Fruit fly (Drosophila melanogaster) whole organism, embryonic: Measurements from ENCODE around the gene Cdk1.

Experiments used
- Bdp1 ChIP-seq: fragments of 200-800 bp; sonication (Bioruptor generic); optimal IDR thresholded peaks from 3 replicates; lab custom pipeline; 2016; ENCODE audit warnings: missing biosample characterization, missing genetic modification characterization
- CG10267 ChIP-seq: fragments of 200-800 bp; sonication (Bioruptor generic); optimal IDR thresholded peaks from 2 replicates; lab custom pipeline; 2018; ENCODE audit warnings: missing biosample characterization, mild to moderate bottlenecking, missing genetic modification characterization, moderate library complexity
- CG10565 ChIP-seq: fragments of 200-800 bp; sonication (Bioruptor generic); optimal IDR thresholded peaks from 3 replicates; lab custom pipeline; 2016; ENCODE audit warnings: missing biosample characterization, mild to moderate bottlenecking, missing genetic modification characterization
- CG11456 ChIP-seq: fragments of 200-800 bp; sonication (Bioruptor generic); IDR thresholded peaks from 3 replicates; pipeline ENCODE4 v1.3.6; 2022; ENCODE audit warnings: missing biosample characterization, missing genetic modification characterization
- CG11560 ChIP-seq: fragments of 200-800 bp; sonication (Bioruptor generic); IDR thresholded peaks from 3 replicates; pipeline ENCODE4 v1.3.6; 2022; ENCODE audit warnings: missing biosample characterization, missing genetic modification characterization
- CG12219 ChIP-seq: fragments of 200-800 bp; sonication (Bioruptor generic); optimal IDR thresholded peaks from 3 replicates; lab custom pipeline; 2018; ENCODE audit warnings: missing biosample characterization, mild to moderate bottlenecking, missing genetic modification characterization
- CG13287 ChIP-seq: fragments of 200-800 bp; sonication (Bioruptor generic); IDR thresholded peaks from 2 replicates; pipeline ENCODE4 v1.3.6; 2022; ENCODE audit warnings: missing biosample characterization, missing genetic modification characterization; ENCODE audit not compliant: partially characterized antibody
- CG14710 ChIP-seq: fragments of 200-800 bp; sonication (Bioruptor generic); optimal IDR thresholded peaks from 3 replicates; lab custom pipeline; 2019; ENCODE audit warnings: missing biosample characterization, mild to moderate bottlenecking, missing genetic modification characterization, moderate library complexity
- CG15011 ChIP-seq: fragments of 200-800 bp; sonication (Bioruptor generic); optimal IDR thresholded peaks from 3 replicates; lab custom pipeline; 2018; ENCODE audit warnings: missing biosample characterization, mild to moderate bottlenecking, missing genetic modification characterization
- CG1603 ChIP-seq: fragments of 200-800 bp; sonication (Bioruptor generic); optimal IDR thresholded peaks from 2 replicates; lab custom pipeline; 2019; ENCODE audit warnings: missing biosample characterization, mild to moderate bottlenecking, missing genetic modification characterization, moderate library complexity
- CG16813 ChIP-seq: fragments of 200-800 bp; sonication (Bioruptor generic); IDR thresholded peaks from 3 replicates; pipeline ENCODE4 v1.3.6; 2022; ENCODE audit warnings: missing biosample characterization, missing genetic modification characterization; ENCODE audit not compliant: partially characterized antibody
- CG33213 ChIP-seq: fragments of 200-800 bp; sonication (Bioruptor generic); optimal IDR thresholded peaks from 3 replicates; lab custom pipeline; 2016; ENCODE audit warnings: missing biosample characterization, missing genetic modification characterization
- CG33557 ChIP-seq: fragments of 200-800 bp; sonication (Bioruptor generic); optimal IDR thresholded peaks from 2 replicates; lab custom pipeline; 2019; ENCODE audit warnings: missing biosample characterization, mild to moderate bottlenecking, missing genetic modification characterization, moderate library complexity
- CG4730 ChIP-seq: fragments of 200-800 bp; sonication (Bioruptor generic); IDR thresholded peaks from 2 replicates; pipeline ENCODE4 v1.3.6; 2022; ENCODE audit warnings: missing biosample characterization, missing genetic modification characterization
- CG4820 ChIP-seq: fragments of 200-800 bp; sonication (Bioruptor generic); optimal IDR thresholded peaks from 3 replicates; lab custom pipeline; 2016; ENCODE audit warnings: missing biosample characterization, missing genetic modification characterization
- CG6689 ChIP-seq: fragments of 200-800 bp; sonication (Bioruptor generic); IDR thresholded peaks from 2 replicates; pipeline ENCODE4 v1.3.6; 2022; ENCODE audit warnings: missing biosample characterization, missing genetic modification characterization
- CG7357 ChIP-seq: fragments of 200-800 bp; sonication (Bioruptor generic); IDR thresholded peaks from 3 replicates; pipeline ENCODE4 v1.3.6; 2022; ENCODE audit warnings: missing biosample characterization, missing genetic modification characterization
- CG7372 ChIP-seq: fragments of 200-800 bp; sonication (Bioruptor generic); IDR thresholded peaks from 2 replicates; pipeline ENCODE4 v1.3.6; 2022; ENCODE audit warnings: missing biosample characterization, missing genetic modification characterization
- CG7745 ChIP-seq: fragments of 200-800 bp; sonication (Bioruptor generic); optimal IDR thresholded peaks from 2 replicates; lab custom pipeline; 2018; ENCODE audit warnings: missing biosample characterization, mild to moderate bottlenecking, missing genetic modification characterization, moderate library complexity
- CG8388 ChIP-seq: fragments of 200-800 bp; sonication (Bioruptor generic); optimal IDR thresholded peaks from 2 replicates; lab custom pipeline; 2019; ENCODE audit warnings: missing biosample characterization, mild to moderate bottlenecking, missing genetic modification characterization, moderate library complexity
- Dll ChIP-seq: fragments of 200-800 bp; sonication (Bioruptor generic); IDR thresholded peaks from 4 replicates; pipeline ENCODE4 v1.3.6; 2022; ENCODE audit warnings: missing biosample characterization, missing genetic modification characterization; ENCODE audit not compliant: partially characterized antibody
- Dref ChIP-seq: fragments of 200-800 bp; sonication (Bioruptor generic); IDR thresholded peaks from 2 replicates; pipeline ENCODE4 v1.3.6; 2022; ENCODE audit warnings: missing biosample characterization, missing genetic modification characterization
- Fer2 ChIP-seq: fragments of 200-800 bp; sonication (Bioruptor generic); optimal IDR thresholded peaks from 2 replicates; lab custom pipeline; 2018; ENCODE audit warnings: missing biosample characterization, mild to moderate bottlenecking, missing genetic modification characterization, moderate library complexity
- HLH4C ChIP-seq: fragments of 200-800 bp; sonication (Bioruptor generic); IDR thresholded peaks from 3 replicates; pipeline ENCODE4 v1.3.6; 2022; ENCODE audit warnings: missing biosample characterization, missing genetic modification characterization; ENCODE audit not compliant: partially characterized antibody
- MESR4 ChIP-seq: fragments of 200-800 bp; sonication (Bioruptor generic); optimal IDR thresholded peaks from 2 replicates; lab custom pipeline; 2018; ENCODE audit warnings: missing biosample characterization, mild to moderate bottlenecking, missing genetic modification characterization, moderate library complexity
- Med ChIP-seq: fragments of 200-800 bp; sonication (Bioruptor generic); peaks from one replicate; lab custom pipeline; 2016; ENCODE audit warnings: missing biosample characterization, missing genetic modification characterization, mild to moderate bottlenecking, inconsistent platforms, moderate library complexity
- Scr ChIP-seq: fragments of 200-800 bp; sonication (Bioruptor generic); IDR thresholded peaks from 2 replicates; pipeline ENCODE4 v1.3.6; 2022; ENCODE audit warnings: missing biosample characterization, missing genetic modification characterization; ENCODE audit not compliant: partially characterized antibody
- Xrp1 ChIP-seq: fragments of 200-800 bp; sonication (Bioruptor generic); IDR thresholded peaks from 2 replicates; pipeline ENCODE4 v1.3.6; 2022; ENCODE audit warnings: missing biosample characterization, missing genetic modification characterization
- ato ChIP-seq: fragments of 200-800 bp; sonication (Bioruptor generic); IDR thresholded peaks from 2 replicates; pipeline ENCODE4 v1.3.6; 2022; ENCODE audit warnings: missing biosample characterization, missing genetic modification characterization; ENCODE audit not compliant: partially characterized antibody
- chif ChIP-seq, 2 experiments: fragments of 200-800 bp; sonication (Bioruptor generic); optimal IDR thresholded peaks; 3 replicates each; lab custom pipeline; 2016; ENCODE audit warnings: missing biosample characterization in 2 of 2, missing genetic modification characterization in 2 of 2
- chn ChIP-seq: fragments of 200-800 bp; sonication (Bioruptor generic); optimal IDR thresholded peaks from 2 replicates; lab custom pipeline; 2016; ENCODE audit warnings: missing biosample characterization, missing genetic modification characterization
- crp ChIP-seq, 2 experiments: fragments of 200-800 bp; sonication (Bioruptor generic); optimal IDR thresholded peaks; 2 replicates in 1 of 2; 3 replicates in 1 of 2; lab custom pipeline; 2017; ENCODE audit warnings: missing biosample characterization in 2 of 2, missing genetic modification characterization in 2 of 2, mild to moderate bottlenecking in 1 of 2, moderate library complexity in 1 of 2
- gfzf ChIP-seq: fragments of 200-800 bp; sonication (Bioruptor generic); optimal IDR thresholded peaks from 2 replicates; lab custom pipeline; 2016; ENCODE audit warnings: missing biosample characterization, mild to moderate bottlenecking, missing genetic modification characterization, moderate library complexity
- knrl ChIP-seq: fragments of 200-800 bp; sonication (Bioruptor generic); IDR thresholded peaks from 3 replicates; pipeline ENCODE4 v1.3.6; 2022; ENCODE audit warnings: missing biosample characterization, missing genetic modification characterization; ENCODE audit not compliant: partially characterized antibody
- lola ChIP-seq, 3 experiments: fragments of >200 bp in 2 of 3; fragments of 200-800 bp in 1 of 3; sonication (Bioruptor generic) in 1 of 3; optimal IDR thresholded peaks; 2 replicates each; lab custom pipeline; 2017 to 2019; ENCODE audit warnings: missing biosample characterization in 3 of 3, missing genetic modification characterization in 3 of 3, mild to moderate bottlenecking in 1 of 3, moderate library complexity in 1 of 3
- pan ChIP-seq, 4 experiments: fragments of >200 bp in 3 of 4; fragments of 200-800 bp in 1 of 4; sonication (Bioruptor generic) in 1 of 4; optimal IDR thresholded peaks in 3 of 4; IDR thresholded peaks in 1 of 4; 2 replicates each; pipeline versions ENCODE4 v1.3.6 to Lab custom; 2017 to 2022; ENCODE audit warnings: missing biosample characterization in 2 of 4, missing genetic modification characterization in 2 of 4, mixed read lengths in 1 of 4
- phol ChIP-seq: fragments of 200-800 bp; sonication (Bioruptor generic); optimal IDR thresholded peaks from 3 replicates; lab custom pipeline; 2018; ENCODE audit warnings: missing biosample characterization, mild to moderate bottlenecking, missing genetic modification characterization, moderate library complexity
- pzg ChIP-seq: fragments of 200-800 bp; sonication (Bioruptor generic); optimal IDR thresholded peaks from 3 replicates; lab custom pipeline; 2018; ENCODE audit warnings: missing biosample characterization, mild to moderate bottlenecking, missing genetic modification characterization, moderate library complexity
- repo ChIP-seq: fragments of 200-800 bp; sonication (Bioruptor generic); optimal IDR thresholded peaks from 2 replicates; lab custom pipeline; 2016; ENCODE audit warnings: missing biosample characterization, missing genetic modification characterization
- sens ChIP-seq: fragments of 200-800 bp; sonication (Bioruptor generic); peaks from one replicate; lab custom pipeline; 2016; ENCODE audit warnings: missing biosample characterization, missing genetic modification characterization
- sna ChIP-seq: fragments of 200-800 bp; sonication (Bioruptor generic); IDR thresholded peaks from 2 replicates; pipeline ENCODE4 v1.3.6; 2022; ENCODE audit warnings: missing biosample characterization, missing genetic modification characterization; ENCODE audit not compliant: partially characterized antibody
- tgo ChIP-seq: fragments of 200-800 bp; sonication (Bioruptor generic); IDR thresholded peaks from 3 replicates; pipeline ENCODE4 v1.3.6; 2022; ENCODE audit warnings: missing biosample characterization, missing genetic modification characterization
- ttk ChIP-seq: fragments of 200-800 bp; sonication (Bioruptor generic); IDR thresholded peaks from 2 replicates; pipeline ENCODE4 v2.1.2; 2022; ENCODE audit warnings: missing biosample characterization, missing genetic modification characterization
- wek ChIP-seq: fragments of 200-800 bp; sonication (Bioruptor generic); optimal IDR thresholded peaks from 3 replicates; lab custom pipeline; 2018; ENCODE audit warnings: missing biosample characterization, mild to moderate bottlenecking, missing genetic modification characterization, moderate library complexity
- zen2 ChIP-seq: fragments of 200-800 bp; sonication (Bioruptor generic); IDR thresholded peaks from 3 replicates; pipeline ENCODE4 v1.3.6; 2022; ENCODE audit warnings: missing biosample characterization, missing genetic modification characterization; ENCODE audit not compliant: partially characterized antibody

Gene Cdk1

DNA sequence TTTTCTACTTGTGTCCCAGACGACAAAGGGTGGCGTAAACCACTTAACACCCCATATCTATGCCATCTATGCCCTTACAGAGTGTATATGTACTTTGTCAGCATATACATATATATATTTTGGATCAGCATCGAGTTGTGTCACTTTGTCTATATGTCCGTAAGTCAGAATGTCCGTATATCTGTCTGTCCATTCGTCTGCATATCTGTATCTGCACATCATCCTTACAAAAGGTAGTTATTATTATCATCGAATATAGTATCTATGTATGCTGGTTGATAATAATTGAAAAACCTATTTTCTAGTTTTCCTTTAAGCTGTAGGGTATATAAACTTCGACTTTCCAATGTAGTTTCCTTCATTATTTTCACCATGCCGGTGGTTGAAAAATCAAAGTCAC, 34.9 kb downstream of the Cdk1 start (continued):
- peak; percentile 45 for TF ChIP-seq phol (tag; lab: Kevin White, UChicago)
- TF ChIP-seq CG4730 (GFP tag; lab: Robert Waterston, UW): 0 out of 2 replicates have a peak, but pooled peaks have one; percentile 9
- TF ChIP-seq Xrp1 (GFP tag; lab: Robert Waterston, UW): peak; percentile 39; the same call in 1 of the 2 replicates
- peak; percentile 25 for TF ChIP-seq CG10267 (tag; lab: Kevin White, UChicago)
- no peak for TF ChIP-seq repo (GFP tag; lab: Kevin White, UChicago)
- TF ChIP-seq CG7357 (GFP tag; lab: Robert Waterston, UW): 0 out of 3 replicates have a peak, but pooled peaks have one; percentile 17
- peak; percentile 3 for TF ChIP-seq chn (GFP tag; lab: Kevin White, UChicago)
- no peak for TF ChIP-seq Bdp1 (GFP tag; lab: Kevin White, UChicago)
- peak; percentile 28 for TF ChIP-seq CG33557 (GFP tag; lab: Kevin White, UChicago)
- no peak for TF ChIP-seq CG10565 (GFP tag; lab: Kevin White, UChicago)
- TF ChIP-seq tgo (GFP tag; lab: Robert Waterston, UW): peak; percentile 36; the same call in 1 of the 3 replicates
- peak; percentile 29 for TF ChIP-seq CG12219 (GFP tag; lab: Kevin White, UChicago)
- peak; percentile 38; the same call in 1 of the 2 replicates for TF ChIP-seq CG6689
- TF ChIP-seq chif (GFP tag; optimal IDR thresholded peaks at IDR 0.05; lab: Kevin White, UChicago): peak in 1 of 2 experiments; percentile 2
- no peak for TF ChIP-seq CG11560 (tag; lab: Robert Waterston, UW)
- peak in 1 of 3 experiments; percentile 79 for TF ChIP-seq lola (GFP tag; optimal IDR thresholded peaks at IDR 0.05; lab: Kevin White, UChicago)
- TF ChIP-seq pan (optimal IDR thresholded peaks at IDR 0.05; lab: Kevin White, UChicago): no peak
- TF ChIP-seq pan (GFP tag; optimal IDR thresholded peaks at IDR 0.05 in 1 of 2, IDR thresholded peaks at IDR 0.05 in 1 of 2): no peak
- TF ChIP-seq, all 482 proteins: peak for 51

DNA sequence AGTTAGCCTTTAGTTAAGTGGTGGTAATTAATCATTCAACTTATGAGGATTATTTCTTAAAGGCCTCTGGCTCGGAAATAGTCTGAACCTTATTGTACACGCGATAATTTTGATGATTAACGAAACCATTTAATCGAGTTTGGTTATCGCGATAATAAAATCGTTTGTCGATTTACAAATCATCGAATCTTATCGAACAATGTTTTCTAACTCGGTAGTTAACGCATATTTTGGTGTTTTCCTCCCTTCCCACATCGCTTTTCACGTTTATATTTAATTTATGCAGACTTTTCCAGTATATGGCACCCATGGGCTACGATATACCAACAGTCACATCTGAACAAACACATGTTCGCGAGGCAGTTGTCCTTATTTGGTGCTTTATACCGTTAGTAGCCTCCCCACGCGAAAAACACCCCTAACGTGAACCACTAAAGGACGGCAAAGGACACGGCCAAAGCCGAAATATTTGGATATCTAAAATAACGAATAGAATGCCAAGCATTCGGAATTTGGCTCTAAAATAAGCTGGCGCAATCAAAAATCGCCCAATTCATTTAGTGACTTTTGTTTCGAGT, 41.9 kb downstream of the Cdk1 start, which contains the start of gene Frmd5:
Gene Frmd5 (plus strand): TSS at position 414 of the 578 bp plus-strand sequence.
- TF ChIP-seq Fer2 (tag; lab: Kevin White, UChicago): no peak
- no peak for TF ChIP-seq ttk (GFP tag; lab: Robert Waterston, UW)
- 0 out of 2 replicates have a peak, but pooled peaks have one; percentile 29 for TF ChIP-seq ato (GFP tag; lab: Robert Waterston, UW)
- TF ChIP-seq knrl (GFP tag; lab: Robert Waterston, UW): 0 out of 3 replicates have a peak, but pooled peaks have one; percentile 25
- TF ChIP-seq gfzf (GFP tag; lab: Kevin White, UChicago): peak; percentile 46
- peak; percentile 34 for TF ChIP-seq Dref (GFP tag; lab: Robert Waterston, UW)
- TF ChIP-seq zen2 (GFP tag; lab: Robert Waterston, UW): 0 out of 3 replicates have a peak, but pooled peaks have one; percentile 28
- TF ChIP-seq CG16813 (GFP tag; lab: Robert Waterston, UW): peak; percentile 63; the same call in 1 of the 3 replicates
- TF ChIP-seq crp (GFP tag; optimal IDR thresholded peaks at IDR 0.05; lab: Kevin White, UChicago): peak in 1 of 2 experiments; percentile 54
- TF ChIP-seq HLH4C (GFP tag; lab: Robert Waterston, UW): peak; percentile 62
- TF ChIP-seq sens: no peak
- peak; percentile 44; the same call in 1 of the 2 replicates for TF ChIP-seq sna
- TF ChIP-seq CG11456 (GFP tag; lab: Robert Waterston, UW): no peak
- peak; percentile 62 for TF ChIP-seq CG13287 (GFP tag; lab: Robert Waterston, UW)
- TF ChIP-seq Dll (GFP tag; lab: Robert Waterston, UW): peak; percentile 66; the same call in 2 of the 4 replicates
- peak; percentile 5 for TF ChIP-seq CG8388 (GFP tag; lab: Kevin White, UChicago)
- TF ChIP-seq wek (GFP tag; lab: Kevin White, UChicago): peak; percentile 91
- TF ChIP-seq Scr: peak; percentile 54
- peak; percentile 23 for TF ChIP-seq Med (GFP tag; lab: Kevin White, UChicago)
- peak; percentile 6 for TF ChIP-seq MESR4
- TF ChIP-seq CG33213: no peak
- peak; percentile 5 for TF ChIP-seq CG1603 (tag; lab: Kevin White, UChicago)
- no peak for TF ChIP-seq CG4820 (GFP tag; lab: Kevin White, UChicago)
- peak; percentile 22 for TF ChIP-seq pzg (GFP tag; lab: Kevin White, UChicago)
- no peak for TF ChIP-seq CG7745 (tag; lab: Kevin White, UChicago)
- no peak for TF ChIP-seq CG14710
- TF ChIP-seq CG7372 (GFP tag; lab: Robert Waterston, UW): no peak
- no peak for TF ChIP-seq CG15011 (GFP tag; lab: Kevin White, UChicago)
